Worm (Caenorhabditis elegans) whole organism, mixed stage, embryonic: Measurements from ENCODE around the gene F30H5.3.

Experiments used
- blmp-1 ChIP-seq: fragments of 150-350 bp; optimal IDR thresholded peaks from 2 replicates; lab custom pipeline; 2014; ENCODE audit warnings: missing biosample characterization, missing genetic modification characterization
- cnd-1 ChIP-seq: fragments of 200-800 bp; sonication (Bioruptor generic); optimal IDR thresholded peaks from 2 replicates; lab custom pipeline; 2018; ENCODE audit warnings: mild to moderate bottlenecking, missing genetic modification characterization, missing compliant biosample characterization
- snpc-4 ChIP-seq: fragments of 150-350 bp; optimal IDR thresholded peaks from 2 replicates; lab custom pipeline; 2014; ENCODE audit warnings: missing biosample characterization, missing genetic modification characterization
- sptf-1 ChIP-seq: sonication (generic microtip); optimal IDR thresholded peaks from 2 replicates; lab custom pipeline; 2017; ENCODE audit warnings: mild to moderate bottlenecking, missing genetic modification characterization, moderate library complexity, missing compliant biosample characterization
- unc-39 ChIP-seq: fragments of 150-350 bp; optimal IDR thresholded peaks from 2 replicates; lab custom pipeline; 2014; ENCODE audit warnings: missing biosample characterization, missing genetic modification characterization

- TF ChIP-seq snpc-4 (tag; lab: Kevin White, UChicago), result no peak
- no peak for TF ChIP-seq blmp-1 (tag; lab: Kevin White, UChicago)
- TF ChIP-seq cnd-1 (tag; lab: Kevin White, UChicago), result peak; percentile 91
- no peak for TF ChIP-seq unc-39 (tag; lab: Kevin White, UChicago)
- TF ChIP-seq sptf-1 (tag; lab: Kevin White, UChicago), result peak; percentile 95
Observed at ce11 chrIII:502583-502982, 9.4 kb downstream of the F30H5.3 start.
